Worm (Caenorhabditis elegans) whole organism, L1 larva: Measurements from ENCODE around the gene F35H10.6.

Source experiments
- C16A3.4 ChIP-seq: fragments of 150-350 bp; optimal IDR thresholded peaks from 2 replicates; lab custom pipeline; 2014; ENCODE audit warnings: missing biosample characterization, missing genetic modification characterization
- C34B4.2 ChIP-seq: sonication (generic microtip); optimal IDR thresholded peaks from 2 replicates; lab custom pipeline; 2017; ENCODE audit warnings: mild to moderate bottlenecking, missing genetic modification characterization, missing compliant biosample characterization
- Y116A8C.19 ChIP-seq: sonication (generic microtip); optimal IDR thresholded peaks from 2 replicates; lab custom pipeline; 2016; ENCODE audit warnings: missing compliant biosample characterization, missing genetic modification characterization, borderline replicate concordance
- blmp-1 ChIP-seq: fragments of 150-350 bp; optimal IDR thresholded peaks from 2 replicates; lab custom pipeline; 2014; ENCODE audit warnings: missing biosample characterization, missing genetic modification characterization
- ceh-8 ChIP-seq: fragments of 200-800 bp; sonication (Bioruptor generic); optimal IDR thresholded peaks from 2 replicates; lab custom pipeline; 2018; ENCODE audit warnings: mild to moderate bottlenecking, missing genetic modification characterization, moderate library complexity, missing compliant biosample characterization
- ceh-90 ChIP-seq: sonication (generic microtip); optimal IDR thresholded peaks from 2 replicates; lab custom pipeline; 2016; ENCODE audit warnings: missing genetic modification characterization, missing compliant biosample characterization
- ces-1 ChIP-seq: fragments of 150-350 bp; optimal IDR thresholded peaks from 2 replicates; lab custom pipeline; 2014; ENCODE audit warnings: missing biosample characterization, missing genetic modification reagents, missing genetic modification characterization
- dsc-1 ChIP-seq: sonication (generic microtip); optimal IDR thresholded peaks from 2 replicates; lab custom pipeline; 2016; ENCODE audit warnings: mild to moderate bottlenecking, missing genetic modification characterization, missing compliant biosample characterization
- efl-1 ChIP-seq, 4 experiments: fragments of 150-350 bp; optimal IDR thresholded peaks in 3 of 4; peaks in 1 of 4; 1 replicate in 1 of 4; 2 replicates in 3 of 4; lab custom pipeline; 2014; ENCODE audit warnings: missing biosample characterization in 2 of 4, missing genetic modification characterization in 2 of 4, missing genetic modification reagents in 2 of 4
- egl-27 ChIP-seq, 2 experiments: fragments of 150-350 bp in 1 of 2; sonication (generic microtip); optimal IDR thresholded peaks; 3 replicates each; lab custom pipeline; 2017 to 2018; ENCODE audit warnings: missing biosample characterization in 2 of 2, missing genetic modification characterization in 2 of 2, missing genetic modification reagents in 2 of 2
- fkh-4 ChIP-seq: sonication (generic microtip); optimal IDR thresholded peaks from 2 replicates; lab custom pipeline; 2016; ENCODE audit warnings: missing compliant biosample characterization, missing genetic modification characterization, borderline replicate concordance
- grh-1 ChIP-seq: fragments of 200-800 bp; sonication (Bioruptor generic); IDR thresholded peaks from 2 replicates; pipeline ENCODE4 v1.3.6; 2022; ENCODE audit warnings: missing genetic modification reagents, missing genetic modification characterization, missing compliant biosample characterization
- hlh-17 ChIP-seq: fragments of 200-800 bp; sonication (Bioruptor generic); optimal IDR thresholded peaks from 2 replicates; lab custom pipeline; 2018; ENCODE audit warnings: missing genetic modification characterization, mild to moderate bottlenecking, missing compliant biosample characterization, moderate library complexity, borderline replicate concordance
- hlh-4 ChIP-seq: sonication (generic microtip); optimal IDR thresholded peaks from 2 replicates; lab custom pipeline; 2016; ENCODE audit warnings: mild to moderate bottlenecking, missing genetic modification characterization, missing compliant biosample characterization
- hpl-2 ChIP-seq: fragments of 150-350 bp; optimal IDR thresholded peaks from 2 replicates; lab custom pipeline; 2014; ENCODE audit warnings: missing biosample characterization, missing genetic modification reagents, missing genetic modification characterization
- lin-14 ChIP-seq: fragments of 200-800 bp; sonication (Bioruptor generic); optimal IDR thresholded peaks from 2 replicates; lab custom pipeline; 2018; ENCODE audit warnings: mild to moderate bottlenecking, missing genetic modification characterization, moderate library complexity, missing compliant biosample characterization
- lsy-2 ChIP-seq, 2 experiments: fragments of 150-350 bp; optimal IDR thresholded peaks; 2 replicates each; lab custom pipeline; 2014; ENCODE audit warnings: missing biosample characterization in 2 of 2, missing genetic modification characterization in 2 of 2
- mdl-1 ChIP-seq, 2 experiments: fragments of 150-350 bp; optimal IDR thresholded peaks; 2 replicates each; lab custom pipeline; 2014 to 2017; ENCODE audit warnings: missing biosample characterization in 2 of 2, missing genetic modification characterization in 2 of 2, inconsistent platforms in 1 of 2
- mep-1 ChIP-seq: fragments of 150-350 bp; optimal IDR thresholded peaks from 2 replicates; lab custom pipeline; 2014; ENCODE audit warnings: missing biosample characterization, missing genetic modification characterization
- nhr-12 ChIP-seq: sonication (generic microtip); optimal IDR thresholded peaks from 2 replicates; lab custom pipeline; 2017; ENCODE audit warnings: missing biosample characterization, missing genetic modification characterization
- nhr-19 ChIP-seq: fragments of 200-800 bp; sonication (Bioruptor generic); conservative IDR thresholded peaks from 2 replicates; pipeline ENCODE4 v1.3.6; 2022; ENCODE audit warnings: missing genetic modification characterization, missing compliant biosample characterization
- nhr-20 ChIP-seq: sonication (generic microtip); optimal IDR thresholded peaks from 2 replicates; lab custom pipeline; 2016; ENCODE audit warnings: mild to moderate bottlenecking, missing genetic modification characterization, missing compliant biosample characterization
- nhr-71 ChIP-seq: sonication (generic microtip); optimal IDR thresholded peaks from 2 replicates; lab custom pipeline; 2016; ENCODE audit warnings: mild to moderate bottlenecking, missing genetic modification characterization, moderate library complexity, missing compliant biosample characterization
- nhr-85 ChIP-seq: sonication (generic microtip); peaks from one replicate; lab custom pipeline; 2016; ENCODE audit warnings: missing genetic modification characterization, inconsistent platforms, missing compliant biosample characterization
- pqm-1 ChIP-seq: sonication (generic microtip); optimal IDR thresholded peaks from 3 replicates; lab custom pipeline; 2017; ENCODE audit warnings: missing biosample characterization, missing genetic modification characterization
- sptf-1 ChIP-seq: fragments of 150-350 bp; optimal IDR thresholded peaks from 2 replicates; lab custom pipeline; 2014; ENCODE audit warnings: missing biosample characterization, missing genetic modification characterization
- swsn-7 ChIP-seq: sonication (generic microtip); optimal IDR thresholded peaks from 2 replicates; lab custom pipeline; 2016; ENCODE audit warnings: missing genetic modification characterization, missing compliant biosample characterization
- tbx-2 ChIP-seq: sonication (generic microtip); optimal IDR thresholded peaks from 2 replicates; lab custom pipeline; 2016; ENCODE audit warnings: missing genetic modification characterization, missing compliant biosample characterization
- unc-130 ChIP-seq: fragments of 150-350 bp; optimal IDR thresholded peaks from 2 replicates; lab custom pipeline; 2017; ENCODE audit warnings: missing biosample characterization, missing genetic modification characterization, inconsistent platforms
- unc-30 ChIP-seq: sonication (generic microtip); optimal IDR thresholded peaks from 2 replicates; lab custom pipeline; 2017; ENCODE audit warnings: missing biosample characterization, missing genetic modification characterization
- unc-62 ChIP-seq: fragments of 150-350 bp; optimal IDR thresholded peaks from 2 replicates; lab custom pipeline; 2014; ENCODE audit warnings: missing biosample characterization, missing genetic modification reagents, missing genetic modification characterization
- unc-86 ChIP-seq: sonication (generic microtip); optimal IDR thresholded peaks from 2 replicates; lab custom pipeline; 2016; ENCODE audit warnings: missing genetic modification characterization, missing compliant biosample characterization
- unc-98 ChIP-seq: fragments of 200-800 bp; sonication (Bioruptor generic); IDR thresholded peaks from 2 replicates; pipeline ENCODE4 v1.3.6; 2022; ENCODE audit warnings: missing genetic modification characterization, missing compliant biosample characterization

F35H10.6 gene

ce11 chrIV:8318799-8319198 is 19.1 kb downstream of the F35H10.6 start:
- peak; percentile 76 for TF ChIP-seq blmp-1 (tag; lab: Kevin White, UChicago)
- no peak for TF ChIP-seq mep-1
- peak; percentile 71 for TF ChIP-seq nhr-85 (tag; lab: Kevin White, UChicago)
- TF ChIP-seq unc-62 (GFP tag; lab: Kevin White, UChicago): no peak
- TF ChIP-seq C16A3.4 (tag; lab: Kevin White, UChicago): no peak
- no peak for TF ChIP-seq lsy-2 (tag; optimal IDR thresholded peaks at IDR 0.05; lab: Kevin White, UChicago)
- TF ChIP-seq sptf-1 (tag; lab: Kevin White, UChicago): no peak
- no peak for TF ChIP-seq nhr-19 (GFP tag; lab: Robert Waterston, UW)
- TF ChIP-seq nhr-12 (tag; lab: Kevin White, UChicago): no peak
- TF ChIP-seq unc-98 (GFP tag; lab: Robert Waterston, UW): no peak
- TF ChIP-seq nhr-20: no peak
- peak; percentile 40 for TF ChIP-seq lin-14
- TF ChIP-seq ces-1 (GFP tag; lab: Kevin White, UChicago): no peak
- TF ChIP-seq, all 84 proteins: peak for 3

ce11 chrIV:8325667-8326066 is 25.9 kb downstream of the F35H10.6 start, which contains the start of gene F35H10.3:
Gene F35H10.3 (plus strand): TSS chrIV:8325967.
- TF ChIP-seq pqm-1 (tag; lab: Kevin White, UChicago) (no peak), hlh-17 (GFP tag; lab: Kevin White, UChicago) (no peak), dsc-1 (tag; lab: Kevin White, UChicago) (no peak), fkh-4 (tag; lab: Kevin White, UChicago) (no peak), hpl-2 (GFP tag; lab: Kevin White, UChicago) (no peak), nhr-71 (tag; lab: Kevin White, UChicago) (no peak), ceh-90 (no peak), unc-30 (tag; lab: Kevin White, UChicago) (no peak), nhr-12 (tag; lab: Kevin White, UChicago) (no peak), nhr-20 (no peak), hlh-4 (tag; lab: Kevin White, UChicago) (no peak), unc-130 (tag; lab: Kevin White, UChicago) (no peak)

- TF ChIP-seq tbx-2 (tag; lab: Kevin White, UChicago): no peak
Observed at ce11 chrIV:8328913-8329312, 29.2 kb downstream of the F35H10.6 start, which contains the start of gene F35H10.2. Gene F35H10.2 (plus strand): TSS chrIV:8329213.

- no peak for TF ChIP-seq lin-14
- TF ChIP-seq Y116A8C.19 (tag; lab: Kevin White, UChicago): no peak
- TF ChIP-seq C34B4.2 (tag; lab: Kevin White, UChicago): no peak
- no peak for TF ChIP-seq egl-27 (tag; optimal IDR thresholded peaks at IDR 0.05; lab: Kevin White, UChicago)
- no peak for TF ChIP-seq unc-86 (tag; lab: Kevin White, UChicago)
- TF ChIP-seq hlh-4 (tag; lab: Kevin White, UChicago): no peak
- no peak for TF ChIP-seq swsn-7 (tag; lab: Kevin White, UChicago)
- TF ChIP-seq mdl-1 (tag; optimal IDR thresholded peaks at IDR 0.05; lab: Kevin White, UChicago): no peak
- TF ChIP-seq nhr-85 (tag; lab: Kevin White, UChicago): no peak
- TF ChIP-seq grh-1 (GFP tag; lab: Robert Waterston, UW): no peak
- TF ChIP-seq, all 84 proteins: peak for 0
Observed at ce11 chrIV:8332526-8332925, 32.8 kb downstream of the F35H10.6 start, which contains the start of gene lys-10. Gene lys-10 (plus strand): TSS chrIV:8332826.

ce11 chrIV:8333034-8333433 is 33.3 kb downstream of the F35H10.6 start:
- TF ChIP-seq efl-1 (optimal IDR thresholded peaks at IDR 0.05; lab: Kevin White, UChicago) (no peak), efl-1 (GFP tag; optimal IDR thresholded peaks at IDR 0.05 in 1 of 2; lab: Kevin White, UChicago) (peak in 1 of 2 experiments; percentile 6), ceh-8 (GFP tag; lab: Kevin White, UChicago) (no peak)
